Worm (Caenorhabditis elegans) whole organism, mixed stage, embryonic: ENCODE results near the gene K07D4.9.
A peak's percentile ranks its signal among the peaks of the same experiment; 100 is the strongest.

Experiments
- M03D4.4 ChIP-seq: sonication (generic microtip); optimal IDR thresholded peaks from 2 replicates; lab custom pipeline; 2017; ENCODE audit warnings: mild to moderate bottlenecking, missing genetic modification characterization, missing compliant biosample characterization
- bed-3 ChIP-seq: fragments of 200-800 bp; sonication (Bioruptor generic); optimal IDR thresholded peaks from 3 replicates; lab custom pipeline; 2018; ENCODE audit warnings: mild to moderate bottlenecking, missing genetic modification characterization, moderate library complexity, missing compliant biosample characterization
- blmp-1 ChIP-seq: fragments of 150-350 bp; optimal IDR thresholded peaks from 2 replicates; lab custom pipeline; 2014; ENCODE audit warnings: missing biosample characterization, missing genetic modification characterization
- ceh-39 ChIP-seq: fragments of 150-350 bp; optimal IDR thresholded peaks from 2 replicates; lab custom pipeline; 2014; ENCODE audit warnings: missing biosample characterization, missing genetic modification characterization
- ceh-83 ChIP-seq: fragments of 200-800 bp; sonication (Bioruptor generic); optimal IDR thresholded peaks from 2 replicates; lab custom pipeline; 2018; ENCODE audit warnings: mild to moderate bottlenecking, missing genetic modification characterization, missing compliant biosample characterization
- ces-1 ChIP-seq: fragments of 150-350 bp; optimal IDR thresholded peaks from 2 replicates; lab custom pipeline; 2014; ENCODE audit warnings: missing biosample characterization, missing genetic modification reagents, missing genetic modification characterization
- cnd-1 ChIP-seq: fragments of 200-800 bp; sonication (Bioruptor generic); optimal IDR thresholded peaks from 2 replicates; lab custom pipeline; 2018; ENCODE audit warnings: mild to moderate bottlenecking, missing genetic modification characterization, missing compliant biosample characterization
- drap-1 ChIP-seq: fragments of 200-800 bp; sonication (Bioruptor generic); optimal IDR thresholded peaks from 3 replicates; lab custom pipeline; 2018; ENCODE audit warnings: mild to moderate bottlenecking, missing genetic modification characterization, missing compliant biosample characterization
- elt-1 ChIP-seq: sonication (generic microtip); optimal IDR thresholded peaks from 2 replicates; lab custom pipeline; 2017; ENCODE audit warnings: missing genetic modification characterization, mild to moderate bottlenecking, missing compliant biosample characterization, antibody characterized with exemption, moderate library complexity, borderline replicate concordance; ENCODE audit not compliant: insufficient read depth
- elt-3 ChIP-seq: fragments of 150-350 bp; optimal IDR thresholded peaks from 2 replicates; lab custom pipeline; 2014; ENCODE audit warnings: missing biosample characterization, missing genetic modification characterization
- flh-1 ChIP-seq: fragments of 200-800 bp; sonication (Bioruptor generic); optimal IDR thresholded peaks from 2 replicates; lab custom pipeline; 2018; ENCODE audit warnings: mild to moderate bottlenecking, missing genetic modification characterization, moderate library complexity, missing compliant biosample characterization
- ham-2 ChIP-seq: fragments of 200-800 bp; sonication (Bioruptor generic); optimal IDR thresholded peaks from 2 replicates; lab custom pipeline; 2018; ENCODE audit warnings: mild to moderate bottlenecking, missing genetic modification characterization, missing compliant biosample characterization
- lin-13 ChIP-seq: fragments of 150-350 bp; optimal IDR thresholded peaks from 2 replicates; lab custom pipeline; 2014; ENCODE audit warnings: missing biosample characterization, missing genetic modification characterization
- lin-32 ChIP-seq: fragments of 200-800 bp; sonication (Bioruptor generic); optimal IDR thresholded peaks from 2 replicates; lab custom pipeline; 2018; ENCODE audit warnings: mild to moderate bottlenecking, missing genetic modification characterization, missing compliant biosample characterization
- lsy-2 ChIP-seq: fragments of 150-350 bp; optimal IDR thresholded peaks from 2 replicates; lab custom pipeline; 2014; ENCODE audit warnings: missing biosample characterization, missing genetic modification characterization
- mab-5 ChIP-seq: fragments of 150-350 bp; optimal IDR thresholded peaks from 2 replicates; lab custom pipeline; 2014; ENCODE audit warnings: missing biosample characterization, missing genetic modification characterization
- mep-1 ChIP-seq: fragments of 150-350 bp; optimal IDR thresholded peaks from 2 replicates; lab custom pipeline; 2017; ENCODE audit warnings: missing biosample characterization, missing genetic modification reagents, missing genetic modification characterization, inconsistent platforms
- nhr-12 ChIP-seq: fragments of 150-350 bp; optimal IDR thresholded peaks from 2 replicates; lab custom pipeline; 2014; ENCODE audit warnings: missing biosample characterization, missing genetic modification characterization
- nhr-76 ChIP-seq: sonication (generic microtip); optimal IDR thresholded peaks from 2 replicates; lab custom pipeline; 2017; ENCODE audit warnings: missing biosample characterization, missing genetic modification characterization
- pha-4 ChIP-seq: fragments of 150-350 bp; optimal IDR thresholded peaks from 2 replicates; lab custom pipeline; 2018; ENCODE audit warnings: missing biosample characterization, missing genetic modification reagents, missing genetic modification characterization
- sem-2 ChIP-seq: fragments of 200-800 bp; sonication (Bioruptor generic); optimal IDR thresholded peaks from 2 replicates; lab custom pipeline; 2018; ENCODE audit warnings: mild to moderate bottlenecking, missing genetic modification characterization, missing compliant biosample characterization
- snpc-4 ChIP-seq: fragments of 150-350 bp; optimal IDR thresholded peaks from 2 replicates; lab custom pipeline; 2014; ENCODE audit warnings: missing biosample characterization, missing genetic modification characterization
- sptf-1 ChIP-seq: sonication (generic microtip); optimal IDR thresholded peaks from 2 replicates; lab custom pipeline; 2017; ENCODE audit warnings: mild to moderate bottlenecking, missing genetic modification characterization, moderate library complexity, missing compliant biosample characterization
- tbx-8 ChIP-seq: fragments of 200-800 bp; sonication (Bioruptor generic); optimal IDR thresholded peaks from 2 replicates; lab custom pipeline; 2018; ENCODE audit warnings: mild to moderate bottlenecking, missing genetic modification characterization, moderate library complexity, missing compliant biosample characterization
- unc-120 ChIP-seq: sonication (generic microtip); optimal IDR thresholded peaks from 2 replicates; lab custom pipeline; 2017; ENCODE audit warnings: missing genetic modification characterization, missing compliant biosample characterization; ENCODE audit not compliant: poor library complexity, severe bottlenecking
- unc-39 ChIP-seq: fragments of 150-350 bp; optimal IDR thresholded peaks from 2 replicates; lab custom pipeline; 2014; ENCODE audit warnings: missing biosample characterization, missing genetic modification characterization
- unc-62 ChIP-seq: fragments of 150-350 bp; optimal IDR thresholded peaks from 2 replicates; lab custom pipeline; 2014; ENCODE audit warnings: missing biosample characterization, missing genetic modification reagents, missing genetic modification characterization
- zip-8 ChIP-seq: fragments of 150-350 bp; optimal IDR thresholded peaks from 2 replicates; lab custom pipeline; 2014; ENCODE audit warnings: missing biosample characterization, missing genetic modification characterization
- ztf-11 ChIP-seq: fragments of 150-350 bp; optimal IDR thresholded peaks from 2 replicates; lab custom pipeline; 2014; ENCODE audit warnings: missing biosample characterization, missing genetic modification characterization

Gene K07D4.9

DNA sequence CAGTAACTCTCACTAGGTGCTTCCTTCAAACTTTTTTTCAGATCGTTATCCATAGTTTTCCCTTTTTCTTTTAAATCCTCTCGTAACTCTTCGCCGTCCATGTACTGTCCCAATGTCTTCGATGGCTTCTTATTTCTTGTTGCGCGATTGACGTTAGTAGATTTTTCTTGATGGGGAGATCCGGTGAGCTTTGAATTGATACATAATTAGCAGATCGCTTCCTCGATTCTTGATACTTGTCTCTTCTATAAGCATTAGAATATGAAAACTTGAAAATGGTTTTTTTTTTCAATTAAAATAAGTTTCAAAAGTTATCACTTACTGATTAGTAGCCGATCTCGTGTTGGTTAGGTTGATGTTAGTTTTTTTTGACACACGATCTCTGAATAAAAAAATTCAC is 17.0 kb downstream of the K07D4.9 start, which contains the start of gene K07D4.2:
Gene K07D4.2 (minus strand): TSS at position 101 of the 400 bp plus-strand sequence.
- TF ChIP-seq ham-2 (GFP tag; lab: Kevin White, UChicago) (no peak), ceh-83 (GFP tag; lab: Kevin White, UChicago) (no peak), ces-1 (GFP tag; lab: Kevin White, UChicago) (no peak), snpc-4 (tag; lab: Kevin White, UChicago) (no peak), mab-5 (tag; lab: Kevin White, UChicago) (no peak), unc-39 (tag; lab: Kevin White, UChicago) (no peak), M03D4.4 (no peak), lsy-2 (tag; lab: Kevin White, UChicago) (no peak), ceh-39 (no peak), sem-2 (no peak), pha-4 (tag; lab: Kevin White, UChicago) (no peak), cnd-1 (no peak), elt-3 (tag; lab: Kevin White, UChicago) (no peak), elt-1 (tag; lab: Kevin White, UChicago) (no peak), sptf-1 (tag; lab: Kevin White, UChicago) (no peak), nhr-12 (tag; lab: Kevin White, UChicago) (no peak), drap-1 (GFP tag; lab: Kevin White, UChicago) (no peak), blmp-1 (tag; lab: Kevin White, UChicago) (no peak), mep-1 (tag; lab: Kevin White, UChicago) (no peak), tbx-8 (GFP tag; lab: Kevin White, UChicago) (no peak)

- TF ChIP-seq lsy-2 (tag; lab: Kevin White, UChicago) (peak; percentile 50), zip-8 (tag; lab: Kevin White, UChicago) (peak; percentile 21)
- TF ChIP-seq, all 35 proteins: peak for 2; not testable (repeated sequence) for 33
Observed at ce11 chrII:4047839-4048440, 19.6 kb downstream of the K07D4.9 start.

DNA sequence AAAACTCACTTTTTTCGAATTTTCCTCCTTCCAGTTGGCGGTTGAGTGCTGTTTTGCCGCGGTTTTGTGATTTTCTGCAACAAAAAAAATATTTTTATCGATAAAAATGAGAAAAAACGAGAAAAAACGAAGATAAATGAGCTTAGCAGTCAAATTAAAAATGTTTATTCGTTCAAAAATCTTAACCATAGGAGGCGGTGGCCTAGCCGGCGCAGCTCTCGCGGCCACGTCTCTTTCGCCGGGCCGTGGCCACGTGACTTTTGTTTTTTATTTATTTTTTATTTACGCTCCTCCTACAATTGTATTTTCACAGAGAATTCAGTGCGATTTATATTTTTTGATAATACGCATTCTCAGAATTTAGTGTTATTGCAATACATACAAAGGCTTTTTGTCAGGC is 21.3 kb downstream of the K07D4.9 start:
- TF ChIP-seq lsy-2 (tag; lab: Kevin White, UChicago) = peak; percentile 13

- TF ChIP-seq unc-39 (tag; lab: Kevin White, UChicago) (no peak), unc-62 (GFP tag; lab: Kevin White, UChicago) (no peak), elt-1 (tag; lab: Kevin White, UChicago) (no peak), mep-1 (tag; lab: Kevin White, UChicago) (no peak), M03D4.4 (no peak), elt-3 (tag; lab: Kevin White, UChicago) (no peak), ces-1 (GFP tag; lab: Kevin White, UChicago) (no peak), pha-4 (tag; lab: Kevin White, UChicago) (no peak), zip-8 (tag; lab: Kevin White, UChicago) (no peak)
Observed at ce11 chrII:4062477-4062876, 34.1 kb downstream of the K07D4.9 start, which contains the start of gene gadr-4. TSS of gene gadr-4 (minus strand) at chrII:4062577.

DNA sequence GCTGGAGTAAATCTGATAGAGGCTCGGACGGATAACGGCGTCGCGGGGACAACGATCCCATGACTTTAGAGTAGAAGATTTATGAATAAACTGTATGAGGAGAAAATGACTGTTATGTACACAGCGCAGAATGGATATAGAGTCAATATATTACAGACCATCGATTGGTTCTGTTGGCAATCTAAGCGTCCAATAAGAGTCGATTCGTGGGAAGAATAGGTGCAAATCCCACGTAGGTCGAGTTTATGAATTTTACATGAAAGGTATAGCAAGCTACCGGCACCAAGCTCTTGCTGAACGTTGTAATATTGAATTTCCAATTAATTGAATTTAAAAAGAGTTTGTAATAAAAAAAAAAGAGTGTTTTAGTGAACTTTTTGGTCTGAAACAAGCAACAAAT is 35.6 kb downstream of the K07D4.9 start, which contains the start of gene fbxb-118:
Gene fbxb-118 (minus strand): TSS at position 101 of the 400 bp plus-strand sequence.
- TF ChIP-seq ztf-11 (tag; lab: Kevin White, UChicago) (no peak), sem-2 (no peak), bed-3 (GFP tag; lab: Kevin White, UChicago) (no peak), unc-62 (GFP tag; lab: Kevin White, UChicago) (no peak), cnd-1 (no peak), lin-32 (GFP tag; lab: Kevin White, UChicago) (no peak), lin-13 (no peak), zip-8 (tag; lab: Kevin White, UChicago) (no peak), mep-1 (tag; lab: Kevin White, UChicago) (no peak), drap-1 (GFP tag; lab: Kevin White, UChicago) (no peak), flh-1 (no peak), sptf-1 (tag; lab: Kevin White, UChicago) (no peak), elt-1 (tag; lab: Kevin White, UChicago) (no peak), unc-120 (no peak), nhr-76 (tag; lab: Kevin White, UChicago) (no peak), lsy-2 (tag; lab: Kevin White, UChicago) (no peak), nhr-12 (tag; lab: Kevin White, UChicago) (no peak), tbx-8 (GFP tag; lab: Kevin White, UChicago) (no peak)
